1 fruit fly cellular context compared by ENCODE assay signal in the genomic region with DNA sequence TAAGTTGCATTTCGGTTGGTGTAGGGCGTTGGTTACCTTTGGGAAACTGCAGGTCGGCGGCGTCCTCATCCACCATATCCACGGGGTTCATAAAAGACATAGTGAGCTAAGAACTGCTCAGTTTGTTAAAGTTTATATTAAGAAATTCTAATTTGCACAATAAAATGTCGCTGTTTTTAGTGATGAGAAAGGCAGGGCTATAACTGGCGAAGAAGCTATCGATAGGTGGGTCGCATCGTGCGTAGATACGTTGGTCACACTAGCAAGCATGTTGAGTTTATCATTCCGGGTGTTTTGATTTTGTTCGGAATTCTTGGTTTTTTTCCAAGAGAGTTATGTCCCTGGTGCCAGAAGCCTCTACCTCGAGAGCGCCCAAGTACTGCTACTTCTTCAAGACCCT.
TF ChIP-seq lines count a peak whose summit lies in the region.

A gene (minus strand): TSS at position 207 of the 400 bp plus-strand sequence.
A gene (minus strand): TSS at position 207 of the 400 bp plus-strand sequence.
A gene (plus strand): TSS at position 250 of the 400 bp plus-strand sequence.
A gene (plus strand): TSS at position 250 of the 400 bp plus-strand sequence.

TF ChIP-seq in whole organism, embryonic, 481 proteins besides CTCF, POLR2A, EP300 and RAD21 (continued from another document and continues in another):
- no peak for TF ChIP-seq CG13775 (GFP tag; optimal IDR thresholded peaks at IDR 0.05; lab: Kevin White, UChicago)
- TF ChIP-seq Fer1 (GFP tag; optimal IDR thresholded peaks at IDR 0.05; lab: Kevin White, UChicago): no peak
- peak; percentile 9 for TF ChIP-seq CG2120 (GFP tag; optimal IDR thresholded peaks at IDR 0.05; lab: Kevin White, UChicago)
- TF ChIP-seq CG10959 (GFP tag; IDR thresholded peaks at IDR 0.05; lab: Robert Waterston, UW): no peak
- peak; percentile 15 for TF ChIP-seq CG14710 (tag; optimal IDR thresholded peaks at IDR 0.05; lab: Kevin White, UChicago)
- TF ChIP-seq Six4 (GFP tag; optimal IDR thresholded peaks at IDR 0.05; lab: Kevin White, UChicago): no peak
- TF ChIP-seq CG9817 (tag; optimal IDR thresholded peaks at IDR 0.05; lab: Kevin White, UChicago): no peak
- TF ChIP-seq NC2β (GFP tag; optimal IDR thresholded peaks at IDR 0.05; lab: Kevin White, UChicago): no peak
- TF ChIP-seq CG9437 (GFP tag; optimal IDR thresholded peaks at IDR 0.05; lab: Kevin White, UChicago): no peak
- TF ChIP-seq CG11093 (GFP tag; IDR thresholded peaks at IDR 0.05; lab: Robert Waterston, UW): no peak
- TF ChIP-seq wek (GFP tag; optimal IDR thresholded peaks at IDR 0.05; lab: Kevin White, UChicago): no peak
- TF ChIP-seq zen (tag; optimal IDR thresholded peaks at IDR 0.05; lab: Kevin White, UChicago): no peak
- TF ChIP-seq CG8944 (GFP tag; optimal IDR thresholded peaks at IDR 0.05; lab: Kevin White, UChicago): no peak
- peak; percentile 66 for TF ChIP-seq CG2116 (GFP tag; optimal IDR thresholded peaks at IDR 0.05; lab: Kevin White, UChicago)
- peak; percentile 74; the same call in 2 of the 3 replicates for TF ChIP-seq mld (GFP tag; IDR thresholded peaks at IDR 0.05; lab: Robert Waterston, UW; ENCODE audit: partially characterized antibody)
- no peak for TF ChIP-seq jumu (GFP tag; optimal IDR thresholded peaks at IDR 0.05; lab: Kevin White, UChicago)
- TF ChIP-seq Sin3A (optimal IDR thresholded peaks at IDR 0.05; lab: Kevin White, UChicago): peak; percentile 56
- peak; percentile 55 for TF ChIP-seq Elba2 (GFP tag; optimal IDR thresholded peaks at IDR 0.05; lab: Kevin White, UChicago)
- TF ChIP-seq CG6272 (GFP tag; IDR thresholded peaks at IDR 0.05; lab: Robert Waterston, UW): no peak
- no peak for TF ChIP-seq Drgx (GFP tag; IDR thresholded peaks at IDR 0.05; lab: Robert Waterston, UW)
- TF ChIP-seq btn (GFP tag; optimal IDR thresholded peaks at IDR 0.05; lab: Kevin White, UChicago): no peak
- no peak for TF ChIP-seq crc (GFP tag; optimal IDR thresholded peaks at IDR 0.05; lab: Kevin White, UChicago)
- peak; percentile 9 for TF ChIP-seq CG17186 (GFP tag; optimal IDR thresholded peaks at IDR 0.05; lab: Kevin White, UChicago)
- no peak for TF ChIP-seq CG10321 (GFP tag; IDR thresholded peaks at IDR 0.05; lab: Robert Waterston, UW)
- TF ChIP-seq Optix (GFP tag; IDR thresholded peaks at IDR 0.05; lab: Robert Waterston, UW): no peak
- TF ChIP-seq scrt (GFP tag; optimal IDR thresholded peaks at IDR 0.05; lab: Kevin White, UChicago): no peak
- TF ChIP-seq tll (GFP tag; optimal IDR thresholded peaks at IDR 0.05; lab: Kevin White, UChicago): no peak
- peak; percentile 73; the same call in 1 of the 3 replicates for TF ChIP-seq CG34422 (GFP tag; IDR thresholded peaks at IDR 0.05; lab: Robert Waterston, UW)
- peak; percentile 96 for TF ChIP-seq MBD-R2 (GFP tag; IDR thresholded peaks at IDR 0.05; lab: Robert Waterston, UW)
- no peak for TF ChIP-seq slp2 (GFP tag; optimal IDR thresholded peaks at IDR 0.05; lab: Kevin White, UChicago)
- TF ChIP-seq vfl (GFP tag; optimal IDR thresholded peaks at IDR 0.05; lab: Kevin White, UChicago): no peak
- no peak for TF ChIP-seq CG2202 (tag; optimal IDR thresholded peaks at IDR 0.05; lab: Kevin White, UChicago)
- TF ChIP-seq sens-2 (GFP tag; IDR thresholded peaks at IDR 0.05; lab: Robert Waterston, UW): no peak
- no peak for TF ChIP-seq Fer2 (tag; optimal IDR thresholded peaks at IDR 0.05; lab: Kevin White, UChicago)
- no peak for TF ChIP-seq crp (GFP tag; optimal IDR thresholded peaks at IDR 0.05; lab: Kevin White, UChicago)
- TF ChIP-seq CG42726 (GFP tag; IDR thresholded peaks at IDR 0.05; lab: Robert Waterston, UW; ENCODE audit: partially characterized antibody): peak; percentile 73
- TF ChIP-seq Med (GFP tag; lab: Kevin White, UChicago): peak; percentile 82
- no peak for TF ChIP-seq CG3838 (GFP tag; optimal IDR thresholded peaks at IDR 0.05; lab: Kevin White, UChicago)
- no peak for TF ChIP-seq CG17568 (GFP tag; optimal IDR thresholded peaks at IDR 0.05; lab: Kevin White, UChicago)
- TF ChIP-seq Hmx (GFP tag; optimal IDR thresholded peaks at IDR 0.05; lab: Kevin White, UChicago): no peak
- peak; percentile 7 for TF ChIP-seq nmo (GFP tag; optimal IDR thresholded peaks at IDR 0.05; lab: Kevin White, UChicago)
- TF ChIP-seq tin (GFP tag; optimal IDR thresholded peaks at IDR 0.05; lab: Kevin White, UChicago): no peak
- no peak for TF ChIP-seq CG12155 (GFP tag; optimal IDR thresholded peaks at IDR 0.05; lab: Kevin White, UChicago)
- no peak for TF ChIP-seq bcd (GFP tag; optimal IDR thresholded peaks at IDR 0.05; lab: Kevin White, UChicago)
- no peak for TF ChIP-seq CG8765 (GFP tag; IDR thresholded peaks at IDR 0.05; lab: Robert Waterston, UW)
- peak; percentile 78 for TF ChIP-seq CG9797 (GFP tag; optimal IDR thresholded peaks at IDR 0.05; lab: Kevin White, UChicago)
- no peak for TF ChIP-seq corto (GFP tag; optimal IDR thresholded peaks at IDR 0.05; lab: Kevin White, UChicago)
- TF ChIP-seq pum (GFP tag; optimal IDR thresholded peaks at IDR 0.05; lab: Kevin White, UChicago): no peak
- 0 out of 2 replicates have a peak, but pooled peaks have one; percentile 33 for TF ChIP-seq CG3847 (GFP tag; IDR thresholded peaks at IDR 0.05; lab: Robert Waterston, UW)
- TF ChIP-seq Camta (GFP tag; optimal IDR thresholded peaks at IDR 0.05; lab: Kevin White, UChicago): no peak
- TF ChIP-seq HLH4C (GFP tag; IDR thresholded peaks at IDR 0.05; lab: Robert Waterston, UW; ENCODE audit: partially characterized antibody): peak; percentile 66; the same call in 2 of the 3 replicates
- no peak for TF ChIP-seq Hr3 (GFP tag; optimal IDR thresholded peaks at IDR 0.05; lab: Kevin White, UChicago)
- TF ChIP-seq CG17328 (GFP tag; IDR thresholded peaks at IDR 0.05; lab: Robert Waterston, UW): no peak
- TF ChIP-seq rib (GFP tag; IDR thresholded peaks at IDR 0.05; lab: Robert Waterston, UW): no peak
- no peak for TF ChIP-seq schlank (tag; optimal IDR thresholded peaks at IDR 0.05; lab: Kevin White, UChicago)
- TF ChIP-seq HHEX (GFP tag; optimal IDR thresholded peaks at IDR 0.05; lab: Kevin White, UChicago): no peak
- peak; percentile 67 for TF ChIP-seq Dp (GFP tag; optimal IDR thresholded peaks at IDR 0.05; lab: Kevin White, UChicago)
- peak; percentile 64 for TF ChIP-seq sna (GFP tag; IDR thresholded peaks at IDR 0.05; lab: Robert Waterston, UW; ENCODE audit: partially characterized antibody)
- TF ChIP-seq CG17361 (GFP tag; IDR thresholded peaks at IDR 0.05; lab: Robert Waterston, UW): no peak
- TF ChIP-seq CG2199 (GFP tag; IDR thresholded peaks at IDR 0.05; lab: Robert Waterston, UW): no peak
- peak; percentile 57 for TF ChIP-seq ato (GFP tag; IDR thresholded peaks at IDR 0.05; lab: Robert Waterston, UW; ENCODE audit: partially characterized antibody)
- TF ChIP-seq vnd (GFP tag; IDR thresholded peaks at IDR 0.05; lab: Robert Waterston, UW; ENCODE audit: partially characterized antibody): peak; percentile 61
- TF ChIP-seq pzg (GFP tag; optimal IDR thresholded peaks at IDR 0.05; lab: Kevin White, UChicago): peak; percentile 72
- no peak for TF ChIP-seq Ssrp (tag; optimal IDR thresholded peaks at IDR 0.05; lab: Kevin White, UChicago)
- TF ChIP-seq NK7.1 (GFP tag; optimal IDR thresholded peaks at IDR 0.05; lab: Kevin White, UChicago): no peak
- no peak for TF ChIP-seq Blimp-1 (GFP tag; optimal IDR thresholded peaks at IDR 0.05; lab: Kevin White, UChicago)
- TF ChIP-seq BtbVII (GFP tag; optimal IDR thresholded peaks at IDR 0.05; lab: Kevin White, UChicago): no peak
- TF ChIP-seq CG14860 (GFP tag; IDR thresholded peaks at IDR 0.05; lab: Robert Waterston, UW; ENCODE audit: partially characterized antibody): peak; percentile 67
- no peak for TF ChIP-seq fru (optimal IDR thresholded peaks at IDR 0.05; lab: Kevin White, UChicago)
- TF ChIP-seq ci (GFP tag; IDR thresholded peaks at IDR 0.05; lab: Robert Waterston, UW): no peak
- TF ChIP-seq sr (GFP tag; IDR thresholded peaks at IDR 0.05; lab: Robert Waterston, UW): no peak
- peak; percentile 42 for TF ChIP-seq CG12659 (GFP tag; optimal IDR thresholded peaks at IDR 0.05; lab: Kevin White, UChicago)
- TF ChIP-seq Hr39 (optimal IDR thresholded peaks at IDR 0.05; lab: Kevin White, UChicago): no peak
- no peak for TF ChIP-seq Lpt (GFP tag; optimal IDR thresholded peaks at IDR 0.05; lab: Kevin White, UChicago)
- TF ChIP-seq Dll (GFP tag; IDR thresholded peaks at IDR 0.05; lab: Robert Waterston, UW; ENCODE audit: partially characterized antibody): peak; percentile 78
- TF ChIP-seq Sry-β (GFP tag; optimal IDR thresholded peaks at IDR 0.05; lab: Kevin White, UChicago): no peak
- TF ChIP-seq chn (GFP tag; optimal IDR thresholded peaks at IDR 0.05; lab: Kevin White, UChicago): no peak
- TF ChIP-seq H2.0 (GFP tag; IDR thresholded peaks at IDR 0.05; lab: Robert Waterston, UW): no peak
- no peak for TF ChIP-seq crol (GFP tag; IDR thresholded peaks at IDR 0.05; lab: Robert Waterston, UW)
- no peak for TF ChIP-seq gce (GFP tag; IDR thresholded peaks at IDR 0.05; lab: Robert Waterston, UW)
- no peak for TF ChIP-seq pita (GFP tag; optimal IDR thresholded peaks at IDR 0.05; lab: Kevin White, UChicago)
- TF ChIP-seq vvl (GFP tag; IDR thresholded peaks at IDR 0.05; lab: Robert Waterston, UW): no peak
- peak; percentile 44 for TF ChIP-seq YL-1 (GFP tag; optimal IDR thresholded peaks at IDR 0.05; lab: Kevin White, UChicago)
- peak; percentile 92 for TF ChIP-seq Sry-δ (GFP tag; optimal IDR thresholded peaks at IDR 0.05; lab: Kevin White, UChicago)
- no peak for TF ChIP-seq bab2 (GFP tag; optimal IDR thresholded peaks at IDR 0.05; lab: Kevin White, UChicago)
- peak; percentile 2 for TF ChIP-seq her (GFP tag; optimal IDR thresholded peaks at IDR 0.05; lab: Kevin White, UChicago)
- TF ChIP-seq CG17912 (GFP tag; optimal IDR thresholded peaks at IDR 0.05; lab: Kevin White, UChicago): no peak
- no peak for TF ChIP-seq Fer3 (tag; optimal IDR thresholded peaks at IDR 0.05; lab: Kevin White, UChicago)
- peak; percentile 79 for TF ChIP-seq Bgb (GFP tag; IDR thresholded peaks at IDR 0.05; lab: Robert Waterston, UW; ENCODE audit: partially characterized antibody)
- no peak for TF ChIP-seq Jarid2 (GFP tag; optimal IDR thresholded peaks at IDR 0.05; lab: Kevin White, UChicago)
- TF ChIP-seq bowl (GFP tag; IDR thresholded peaks at IDR 0.05; lab: Robert Waterston, UW): no peak
- no peak for TF ChIP-seq tio (GFP tag; optimal IDR thresholded peaks at IDR 0.05; lab: Kevin White, UChicago)
- TF ChIP-seq dm (GFP tag; optimal IDR thresholded peaks at IDR 0.05; lab: Kevin White, UChicago): peak; percentile 55
- TF ChIP-seq NfI (GFP tag; optimal IDR thresholded peaks at IDR 0.05; lab: Kevin White, UChicago): no peak
- TF ChIP-seq amos (GFP tag; IDR thresholded peaks at IDR 0.05; lab: Robert Waterston, UW; ENCODE audit: partially characterized antibody): peak; percentile 84
- TF ChIP-seq cas (GFP tag; IDR thresholded peaks at IDR 0.05; lab: Robert Waterston, UW): no peak
- TF ChIP-seq Nf-YC (tag; optimal IDR thresholded peaks at IDR 0.05; lab: Kevin White, UChicago): peak; percentile 5
- TF ChIP-seq CG1602 (GFP tag; optimal IDR thresholded peaks at IDR 0.05; lab: Kevin White, UChicago): no peak
- peak; percentile 85 for TF ChIP-seq BEAF-32 (GFP tag; optimal IDR thresholded peaks at IDR 0.05; lab: Kevin White, UChicago)
- no peak for TF ChIP-seq cato (GFP tag; optimal IDR thresholded peaks at IDR 0.05; lab: Kevin White, UChicago; ENCODE audit: borderline replicate concordance)
- TF ChIP-seq stwl (tag; optimal IDR thresholded peaks at IDR 0.05; lab: Kevin White, UChicago): peak; percentile 49
- TF ChIP-seq Oaz (GFP tag; IDR thresholded peaks at IDR 0.05; lab: Robert Waterston, UW): no peak
- no peak for TF ChIP-seq nerfin-2 (GFP tag; IDR thresholded peaks at IDR 0.05; lab: Robert Waterston, UW; ENCODE audit: partially characterized antibody)
- TF ChIP-seq hbn (GFP tag; IDR thresholded peaks at IDR 0.05; lab: Robert Waterston, UW; ENCODE audit: partially characterized antibody): peak; percentile 72
- TF ChIP-seq nau (GFP tag; optimal IDR thresholded peaks at IDR 0.05; lab: Kevin White, UChicago): no peak
- no peak for TF ChIP-seq eve (GFP tag; optimal IDR thresholded peaks at IDR 0.05; lab: Kevin White, UChicago)
- TF ChIP-seq CG2129 (GFP tag; IDR thresholded peaks at IDR 0.05; lab: Robert Waterston, UW; ENCODE audit: partially characterized antibody): peak; percentile 42; the same call in 1 of the 2 replicates
- peak; percentile 79 for TF ChIP-seq E2f2 (GFP tag; IDR thresholded peaks at IDR 0.05; lab: Robert Waterston, UW)
- TF ChIP-seq ems (GFP tag; optimal IDR thresholded peaks at IDR 0.05; lab: Kevin White, UChicago): no peak
- peak; percentile 70 for TF ChIP-seq trem (tag; optimal IDR thresholded peaks at IDR 0.05; lab: Kevin White, UChicago)
- peak; percentile 40 for TF ChIP-seq sd (tag; optimal IDR thresholded peaks at IDR 0.05; lab: Kevin White, UChicago)
- TF ChIP-seq gem (tag; optimal IDR thresholded peaks at IDR 0.05; lab: Kevin White, UChicago): no peak
- TF ChIP-seq CG7839 (tag; optimal IDR thresholded peaks at IDR 0.05; lab: Kevin White, UChicago): no peak
- peak; percentile 15 for TF ChIP-seq HmgZ (tag; optimal IDR thresholded peaks at IDR 0.05; lab: Kevin White, UChicago)
- TF ChIP-seq Hmr (GFP tag; optimal IDR thresholded peaks at IDR 0.05; lab: Kevin White, UChicago): no peak
- TF ChIP-seq bbx (GFP tag; IDR thresholded peaks at IDR 0.05; lab: Robert Waterston, UW; ENCODE audit: partially characterized antibody): peak; percentile 82
- TF ChIP-seq Scr (GFP tag; IDR thresholded peaks at IDR 0.05; lab: Robert Waterston, UW; ENCODE audit: partially characterized antibody): peak; percentile 79
- no peak for TF ChIP-seq Hr51 (GFP tag; optimal IDR thresholded peaks at IDR 0.05; lab: Kevin White, UChicago)
- no peak for TF ChIP-seq CG30020 (tag; optimal IDR thresholded peaks at IDR 0.05; lab: Kevin White, UChicago)
- TF ChIP-seq grn (GFP tag; optimal IDR thresholded peaks at IDR 0.05; lab: Kevin White, UChicago): no peak
- TF ChIP-seq zfh1 (GFP tag; IDR thresholded peaks at IDR 0.05; lab: Robert Waterston, UW): no peak
- TF ChIP-seq Ravus (GFP tag; IDR thresholded peaks at IDR 0.05; lab: Robert Waterston, UW): no peak
- no peak for TF ChIP-seq B-H2 (GFP tag; optimal IDR thresholded peaks at IDR 0.05; lab: Kevin White, UChicago)
- no peak for TF ChIP-seq cad (GFP tag; optimal IDR thresholded peaks at IDR 0.05; lab: Kevin White, UChicago)
- TF ChIP-seq mam (GFP tag; optimal IDR thresholded peaks at IDR 0.05; lab: Kevin White, UChicago): no peak
- no peak for TF ChIP-seq CG2889 (GFP tag; IDR thresholded peaks at IDR 0.05; lab: Robert Waterston, UW)
- TF ChIP-seq CG6791 (GFP tag; IDR thresholded peaks at IDR 0.05; lab: Robert Waterston, UW; ENCODE audit: partially characterized antibody): peak; percentile 83
- no peak for TF ChIP-seq Rx (GFP tag; IDR thresholded peaks at IDR 0.05; lab: Robert Waterston, UW)
